Worm (Caenorhabditis elegans) whole organism, early embryonic: ENCODE results near the gene exc-7.

ENCODE experiments used
- B0310.2 ChIP-seq: sonication (generic microtip); optimal IDR thresholded peaks from 2 replicates; lab custom pipeline; 2016; ENCODE audit warnings: mild to moderate bottlenecking, missing genetic modification characterization, missing compliant biosample characterization
- F13C5.2 ChIP-seq: sonication (generic microtip); optimal IDR thresholded peaks from 2 replicates; lab custom pipeline; 2017; ENCODE audit warnings: mild to moderate bottlenecking, missing genetic modification characterization, inconsistent platforms, missing compliant biosample characterization
- aly-1 ChIP-seq: sonication (generic microtip); optimal IDR thresholded peaks from 2 replicates; lab custom pipeline; 2016; ENCODE audit warnings: missing genetic modification characterization, missing compliant biosample characterization
- ama-1 ChIP-seq: fragments of 150-350 bp; optimal IDR thresholded peaks from 2 replicates; lab custom pipeline; 2014
- ceh-13 ChIP-seq: fragments of 200-800 bp; sonication (Bioruptor generic); optimal IDR thresholded peaks from 2 replicates; lab custom pipeline; 2018; ENCODE audit warnings: mild to moderate bottlenecking, missing genetic modification characterization, missing compliant biosample characterization
- ceh-36 ChIP-seq: sonication (generic microtip); optimal IDR thresholded peaks from 2 replicates; lab custom pipeline; 2016; ENCODE audit warnings: missing genetic modification characterization, inconsistent platforms, missing compliant biosample characterization
- flt-1 ChIP-seq: fragments of 200-800 bp; sonication (Bioruptor generic); IDR thresholded peaks from 2 replicates; pipeline ENCODE4 v1.3.6; 2022; ENCODE audit warnings: missing genetic modification characterization, missing compliant biosample characterization
- hmbx-1 ChIP-seq: sonication (generic microtip); optimal IDR thresholded peaks from 2 replicates; lab custom pipeline; 2016; ENCODE audit warnings: mild to moderate bottlenecking, missing genetic modification characterization, missing compliant biosample characterization
- hnd-1 ChIP-seq: sonication (generic microtip); optimal IDR thresholded peaks from 2 replicates; lab custom pipeline; 2016; ENCODE audit warnings: missing genetic modification characterization, missing compliant biosample characterization
- pes-1 ChIP-seq: fragments of 200-800 bp; sonication (Bioruptor generic); IDR thresholded peaks from 2 replicates; pipeline ENCODE4 v1.3.6; 2022; ENCODE audit warnings: missing genetic modification reagents, missing genetic modification characterization, missing compliant biosample characterization
- scrt-1 ChIP-seq: fragments of 200-800 bp; sonication (Bioruptor generic); IDR thresholded peaks from 2 replicates; pipeline ENCODE4 v1.3.6; 2022; ENCODE audit warnings: missing genetic modification characterization, missing compliant biosample characterization
- sea-1 ChIP-seq: fragments of 200-800 bp; sonication (Bioruptor generic); conservative IDR thresholded peaks from 2 replicates; pipeline ENCODE4 v1.3.6; 2022; ENCODE audit warnings: missing genetic modification characterization, missing compliant biosample characterization
- tbx-11 ChIP-seq: fragments of 200-800 bp; sonication (Bioruptor generic); IDR thresholded peaks from 2 replicates; pipeline ENCODE4 v1.3.6; 2022; ENCODE audit warnings: missing genetic modification characterization, missing compliant biosample characterization
- tbx-37 ChIP-seq: fragments of 200-800 bp; sonication (Bioruptor generic); conservative IDR thresholded peaks from 2 replicates; pipeline ENCODE4 v1.3.6; 2022; ENCODE audit warnings: missing genetic modification reagents, missing genetic modification characterization, missing compliant biosample characterization
- tra-4 ChIP-seq: sonication (generic microtip); optimal IDR thresholded peaks from 2 replicates; lab custom pipeline; 2017; ENCODE audit warnings: missing genetic modification characterization, missing compliant biosample characterization

Gene exc-7

DNA sequence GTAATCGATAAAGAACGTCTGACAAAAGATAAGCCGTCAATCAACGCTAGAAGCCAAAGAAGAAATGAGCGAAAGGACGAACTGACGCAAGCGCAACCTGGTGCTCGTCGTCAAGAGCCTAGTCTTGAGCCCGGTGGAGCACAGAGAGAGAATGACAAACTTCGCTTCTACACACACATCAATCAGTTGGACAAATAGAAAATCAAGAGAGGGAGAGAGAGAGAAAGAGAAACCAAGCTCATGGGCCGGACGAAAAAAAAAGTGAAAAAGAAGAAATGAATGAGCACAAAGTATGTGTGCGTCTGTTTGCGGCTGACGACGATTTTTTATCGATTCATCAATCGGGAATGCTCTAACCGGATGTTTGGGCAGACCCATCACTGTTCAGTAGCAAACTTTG is 45.4 kb downstream of the exc-7 start:
- TF ChIP-seq flt-1 (GFP tag; lab: Robert Waterston, UW): no peak
- no peak for TF ChIP-seq pes-1 (GFP tag; lab: Robert Waterston, UW)
- TF ChIP-seq F13C5.2 (tag; lab: Kevin White, UChicago): no peak
- TF ChIP-seq hnd-1 (tag; lab: Kevin White, UChicago): no peak
- no peak for TF ChIP-seq aly-1
- TF ChIP-seq tbx-11 (GFP tag; lab: Robert Waterston, UW): no peak
- no peak for TF ChIP-seq tra-4 (tag; lab: Kevin White, UChicago)
- no peak for TF ChIP-seq ceh-13 (GFP tag; lab: Kevin White, UChicago)
- TF ChIP-seq ceh-36: no peak
- TF ChIP-seq hmbx-1 (tag; lab: Kevin White, UChicago): no peak
- TF ChIP-seq tbx-37 (GFP tag; lab: Robert Waterston, UW): no peak

DNA sequence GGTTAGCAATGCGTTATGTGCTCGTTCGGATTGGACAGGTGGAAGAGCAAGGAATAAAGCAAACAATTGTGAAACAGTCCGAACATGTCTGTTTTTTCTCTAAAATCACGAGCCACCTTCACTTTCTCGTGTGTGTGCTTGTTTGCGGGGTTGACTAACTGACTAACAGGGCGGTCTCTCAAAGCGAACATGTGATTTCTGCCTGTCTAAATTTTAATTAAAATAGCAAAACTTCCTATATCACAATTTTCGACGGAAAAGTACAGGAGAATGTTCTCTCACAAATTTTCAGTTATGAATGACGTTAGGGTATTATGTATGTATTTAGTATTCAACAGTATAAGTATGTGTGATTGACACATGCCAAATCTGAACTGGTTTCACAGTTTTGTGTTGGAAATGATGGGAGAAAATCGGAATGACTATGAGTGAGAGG is 46.2 kb downstream of the exc-7 start:
- no peak for TF ChIP-seq pes-1 (GFP tag; lab: Robert Waterston, UW)
- TF ChIP-seq B0310.2 (tag; lab: Kevin White, UChicago): no peak
- no peak for TF ChIP-seq tbx-11 (GFP tag; lab: Robert Waterston, UW)
- no peak for TF ChIP-seq hnd-1 (tag; lab: Kevin White, UChicago)

DNA sequence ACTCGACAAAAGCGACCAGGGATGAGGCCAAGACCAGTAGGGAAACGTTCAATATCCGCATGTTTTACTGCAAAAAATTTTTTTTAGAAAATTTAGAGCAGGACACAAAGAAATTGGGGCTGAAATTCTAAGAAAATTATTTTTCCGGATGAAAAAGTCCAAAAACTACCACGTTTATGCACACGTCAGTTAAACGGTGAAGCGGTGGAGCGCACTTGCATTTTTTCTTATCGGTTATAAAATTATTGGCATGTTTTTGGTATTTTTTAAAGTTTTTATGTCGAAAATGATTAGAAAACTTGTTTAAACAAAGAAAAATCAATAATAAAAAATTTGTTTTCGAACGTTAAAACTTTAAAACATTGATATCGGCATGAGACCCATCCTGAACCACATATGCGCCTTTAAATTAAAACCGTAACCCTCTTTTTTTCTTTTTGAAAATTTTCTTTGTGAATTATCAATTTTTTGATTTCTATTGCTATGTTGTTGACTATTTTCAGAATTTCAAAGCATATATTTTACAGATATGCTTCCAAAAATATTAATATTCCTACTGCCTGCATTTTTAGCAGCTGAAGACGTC is 48.4 kb downstream of the exc-7 start, which contains the start of the genes dnj-20 and ZK1307.8:
TSS of gene dnj-20 (minus strand) at position 67 of the 586 bp plus-strand sequence.
TSS of gene ZK1307.8 (plus strand) at position 504 of the 586 bp plus-strand sequence.
- TF ChIP-seq tra-4 (tag; lab: Kevin White, UChicago) (no peak), F13C5.2 (tag; lab: Kevin White, UChicago) (no peak), B0310.2 (tag; lab: Kevin White, UChicago) (no peak), aly-1 (no peak), ceh-36 (no peak), sea-1 (no peak), tbx-37 (GFP tag; lab: Robert Waterston, UW) (no peak), hnd-1 (tag; lab: Kevin White, UChicago) (no peak), pes-1 (GFP tag; lab: Robert Waterston, UW) (no peak), ama-1 (lab: Kevin White, UChicago) (no peak), scrt-1 (GFP tag; lab: Robert Waterston, UW) (no peak), flt-1 (GFP tag; lab: Robert Waterston, UW) (no peak)

DNA sequence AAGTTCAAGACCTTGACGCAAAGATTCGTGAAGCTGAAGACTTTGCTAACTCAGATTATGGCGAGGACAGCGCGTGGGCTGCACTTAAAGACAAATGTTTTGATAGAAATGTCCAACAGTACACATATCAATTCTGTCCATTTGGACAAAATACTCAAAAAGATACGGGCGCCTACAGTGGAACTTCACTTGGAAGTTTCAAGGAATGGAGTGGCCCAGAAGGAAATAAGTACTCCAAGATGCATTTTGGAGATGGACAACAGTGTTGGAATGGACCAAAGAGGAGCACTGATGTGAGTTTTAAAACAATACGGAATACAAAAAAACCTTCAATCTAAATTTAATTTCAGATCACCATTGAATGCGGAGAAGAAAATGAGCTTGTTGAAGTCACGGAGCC is 50.2 kb downstream of the exc-7 start:
- TF ChIP-seq flt-1 (GFP tag; lab: Robert Waterston, UW) (no peak), ceh-36 (no peak), pes-1 (GFP tag; lab: Robert Waterston, UW) (no peak), hmbx-1 (tag; lab: Kevin White, UChicago) (no peak), ama-1 (lab: Kevin White, UChicago) (no peak), aly-1 (no peak)
